Fruit fly (Drosophila melanogaster): ENCODE data around the gene CG33080.

Gene CG33080

DNA sequence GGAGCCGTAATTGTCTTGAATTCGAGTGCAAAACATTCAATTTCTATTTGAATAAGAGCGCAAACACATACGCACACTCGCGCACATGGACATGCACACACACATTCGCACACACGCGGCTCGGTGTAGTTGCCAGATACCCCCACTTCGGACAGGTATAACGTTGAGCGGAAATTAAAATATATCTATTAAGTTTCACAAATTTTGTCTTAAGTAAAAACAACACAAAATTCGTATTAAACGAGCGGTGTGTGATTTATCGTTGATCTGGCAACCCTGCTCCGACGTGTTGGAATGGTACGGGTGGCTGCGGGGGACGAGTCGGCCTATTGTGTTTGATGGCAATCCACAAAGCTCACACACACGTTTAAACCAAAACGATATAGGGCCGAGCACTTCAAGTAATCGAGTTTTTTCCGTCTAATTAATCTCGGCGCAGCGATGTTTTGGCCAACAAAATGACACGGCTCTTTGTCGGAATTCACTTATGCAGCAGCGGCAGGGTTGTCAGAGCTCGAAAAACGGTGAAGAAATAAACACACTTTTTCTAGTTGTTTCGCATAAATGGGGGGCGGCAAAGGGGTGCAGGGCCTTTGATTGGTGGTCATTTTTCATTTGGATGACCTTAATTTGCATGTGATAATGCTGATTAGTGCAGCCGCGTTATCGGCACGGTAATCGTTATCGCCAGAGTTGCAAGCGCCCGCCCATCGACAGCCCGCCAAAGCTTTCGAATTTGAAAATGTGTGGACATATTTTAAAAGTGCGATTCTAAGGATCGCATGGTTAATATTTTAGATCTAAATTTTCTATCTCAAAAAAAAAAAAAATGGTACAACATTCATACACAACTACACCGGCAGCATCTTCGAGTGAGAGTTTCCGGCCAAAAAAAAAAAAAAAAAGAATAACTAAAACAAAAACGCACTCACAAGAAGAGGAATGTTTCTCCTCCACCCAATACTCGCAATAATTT is 28.6 kb upstream of the CG33080 start (continued):
- 0 out of 3 replicates have a peak, but pooled peaks have one; percentile 39 for TF ChIP-seq mld (GFP tag; IDR thresholded peaks at IDR 0.05; ENCODE audit: partially characterized antibody)
- peak; percentile 45 for TF ChIP-seq CG4617 (GFP tag; optimal IDR thresholded peaks at IDR 0.05; ENCODE audit: borderline replicate concordance)
- TF ChIP-seq Dll (GFP tag; IDR thresholded peaks at IDR 0.05; ENCODE audit: partially characterized antibody), result no peak; the same call in 2 of the 4 replicates
- TF ChIP-seq CG17359 (tag; optimal IDR thresholded peaks at IDR 0.05), result peak; percentile 79
- no peak for TF ChIP-seq Doc2 (GFP tag; IDR thresholded peaks at IDR 0.05)
- no peak for TF ChIP-seq Stat92E (GFP tag; optimal IDR thresholded peaks at IDR 0.05)
- peak; percentile 62 for TF ChIP-seq HLH54F (GFP tag; optimal IDR thresholded peaks at IDR 0.05)
- peak; percentile 43 for TF ChIP-seq jumu (GFP tag; optimal IDR thresholded peaks at IDR 0.05)
- no peak for TF ChIP-seq D (optimal IDR thresholded peaks at IDR 0.05)
- peak; percentile 70 for TF ChIP-seq D (GFP tag; optimal IDR thresholded peaks at IDR 0.05)
- TF ChIP-seq kni (GFP tag; optimal IDR thresholded peaks at IDR 0.05), result peak; percentile 55
- TF ChIP-seq Atf6 (GFP tag; IDR thresholded peaks at IDR 0.05), result peak; percentile 71
- TF ChIP-seq Eip74EF (GFP tag; optimal IDR thresholded peaks at IDR 0.05), result peak in 1 of 2 experiments; percentile 53
- TF ChIP-seq Six4 (GFP tag; optimal IDR thresholded peaks at IDR 0.05), result no peak
- no peak; the same call in 1 of the 2 replicates for TF ChIP-seq MBD-R2 (GFP tag; IDR thresholded peaks at IDR 0.05)
- TF ChIP-seq B-H1 (GFP tag; IDR thresholded peaks at IDR 0.05), result peak; percentile 61
- TF ChIP-seq HLHmδ (GFP tag; optimal IDR thresholded peaks at IDR 0.05), result no peak
- TF ChIP-seq eve (GFP tag; optimal IDR thresholded peaks at IDR 0.05), result no peak
- no peak for TF ChIP-seq CG18764 (GFP tag; optimal IDR thresholded peaks at IDR 0.05)
- peak; percentile 80 for TF ChIP-seq Dip3 (GFP tag; optimal IDR thresholded peaks at IDR 0.05)
- TF ChIP-seq al (GFP tag; IDR thresholded peaks at IDR 0.05), result peak; percentile 61
- peak; percentile 80 for TF ChIP-seq CG10366 (GFP tag; IDR thresholded peaks at IDR 0.05)
- peak; percentile 78 for TF ChIP-seq Sox102F (GFP tag; optimal IDR thresholded peaks at IDR 0.05)
- TF ChIP-seq Oli (tag; optimal IDR thresholded peaks at IDR 0.05), result peak; percentile 72
- TF ChIP-seq CG1603 (tag; optimal IDR thresholded peaks at IDR 0.05), result peak; percentile 86
- no peak for TF ChIP-seq zf30C (GFP tag; optimal IDR thresholded peaks at IDR 0.05)
- peak; percentile 98 for TF ChIP-seq CG2116 (GFP tag; optimal IDR thresholded peaks at IDR 0.05)
- TF ChIP-seq ssp (GFP tag; IDR thresholded peaks at IDR 0.05), result peak; percentile 64
- TF ChIP-seq oc (tag; optimal IDR thresholded peaks at IDR 0.05), result peak; percentile 29
- TF ChIP-seq lab (GFP tag; optimal IDR thresholded peaks at IDR 0.05), result peak; percentile 88
- no peak for TF ChIP-seq Gsc (GFP tag; IDR thresholded peaks at IDR 0.05)
- TF ChIP-seq dpn (GFP tag; optimal IDR thresholded peaks at IDR 0.05), result peak; percentile 51 to 55
- TF ChIP-seq tin (GFP tag; optimal IDR thresholded peaks at IDR 0.05), result peak; percentile 42
- no peak for TF ChIP-seq Neu2 (GFP tag; optimal IDR thresholded peaks at IDR 0.05; ENCODE audit: borderline replicate concordance)
- TF ChIP-seq Xbp1 (GFP tag; optimal IDR thresholded peaks at IDR 0.05), result peak; percentile 74
- TF ChIP-seq CG2678 (tag; optimal IDR thresholded peaks at IDR 0.05), result peak; percentile 84
- peak; percentile 80 for TF ChIP-seq CG9817 (tag; optimal IDR thresholded peaks at IDR 0.05)
- peak in 1 of 2 experiments; percentile 53 for TF ChIP-seq chif (GFP tag; optimal IDR thresholded peaks at IDR 0.05)
- peak; percentile 83 for TF ChIP-seq NFAT (GFP tag; IDR thresholded peaks at IDR 0.05)
- no peak for TF ChIP-seq Hr39 (optimal IDR thresholded peaks at IDR 0.05)
- no peak for TF ChIP-seq prd (optimal IDR thresholded peaks at IDR 0.05)
- TF ChIP-seq prd (GFP tag; IDR thresholded peaks at IDR 0.05), result peak; percentile 79
- no peak for TF ChIP-seq bbx (GFP tag; IDR thresholded peaks at IDR 0.05; ENCODE audit: partially characterized antibody)
- TF ChIP-seq CG11247 (GFP tag; IDR thresholded peaks at IDR 0.05), result peak; percentile 72
- TF ChIP-seq CG4404 (GFP tag; IDR thresholded peaks at IDR 0.05), result peak; percentile 66
- TF ChIP-seq CG17568 (GFP tag; optimal IDR thresholded peaks at IDR 0.05), result peak; percentile 53
- peak; percentile 60 for TF ChIP-seq CG15011 (GFP tag; optimal IDR thresholded peaks at IDR 0.05)
- peak; percentile 41 for TF ChIP-seq Lhr (GFP tag; optimal IDR thresholded peaks at IDR 0.05)

All from whole organism, embryonic.